Worm (Caenorhabditis elegans): ENCODE data around the gene srv-2.

DNA sequence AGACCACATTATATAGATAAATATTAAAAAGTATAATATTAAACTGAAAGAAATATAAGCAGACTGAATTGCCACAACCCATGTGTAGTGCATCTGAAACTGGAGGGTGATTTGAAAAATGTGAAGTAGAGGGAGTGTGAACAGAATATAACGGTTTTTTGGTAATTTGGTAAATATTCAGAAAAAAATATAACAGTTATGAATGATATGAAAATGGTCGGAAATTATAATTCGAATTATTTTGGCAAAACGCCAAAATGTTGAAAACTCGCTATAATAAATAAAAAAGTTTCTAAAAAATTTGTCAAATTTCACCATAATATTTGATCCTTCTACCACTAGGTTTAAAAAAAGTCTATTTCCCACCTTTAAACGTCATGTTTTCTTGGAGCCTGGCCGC lies at the start of gene srv-2:
- TF ChIP-seq nhr-76 (tag; optimal IDR thresholded peaks at IDR 0.05) (no peak), ceh-28 (tag; optimal IDR thresholded peaks at IDR 0.05) (no peak), ZK546.5 (tag; optimal IDR thresholded peaks at IDR 0.05) (no peak), elt-3 (tag; optimal IDR thresholded peaks at IDR 0.05) (no peak), nhr-25 (tag; optimal IDR thresholded peaks at IDR 0.05) (no peak), sea-2 (GFP tag; optimal IDR thresholded peaks at IDR 0.05) (no peak), nhr-28 (tag; optimal IDR thresholded peaks at IDR 0.05) (no peak), nhr-12 (tag; optimal IDR thresholded peaks at IDR 0.05) (no peak), zag-1 (tag; optimal IDR thresholded peaks at IDR 0.05) (no peak), snpc-4 (tag; optimal IDR thresholded peaks at IDR 0.05) (no peak), tbx-2 (tag; optimal IDR thresholded peaks at IDR 0.05) (no peak), ama-1 (optimal IDR thresholded peaks at IDR 0.05) (no peak), R02D3.7 (tag; optimal IDR thresholded peaks at IDR 0.05) (no peak), ceh-9 (tag; optimal IDR thresholded peaks at IDR 0.05) (no peak)

All from whole organism, L3 larva.